Worm (Caenorhabditis elegans) whole organism, midembryonic: ENCODE measurements around the gene F47B10.4.

Experiments
- flt-1 ChIP-seq: fragments of 200-800 bp; sonication (Bioruptor generic); IDR thresholded peaks from 2 replicates; pipeline ENCODE4 v1.3.6; 2022; ENCODE audit warnings: missing genetic modification characterization, missing compliant biosample characterization
- ref-1 ChIP-seq: fragments of 200-800 bp; sonication (Bioruptor generic); conservative IDR thresholded peaks from 2 replicates; pipeline ENCODE4 v1.3.6; 2022; ENCODE audit warnings: missing genetic modification reagents, missing genetic modification characterization, missing compliant biosample characterization

DNA sequence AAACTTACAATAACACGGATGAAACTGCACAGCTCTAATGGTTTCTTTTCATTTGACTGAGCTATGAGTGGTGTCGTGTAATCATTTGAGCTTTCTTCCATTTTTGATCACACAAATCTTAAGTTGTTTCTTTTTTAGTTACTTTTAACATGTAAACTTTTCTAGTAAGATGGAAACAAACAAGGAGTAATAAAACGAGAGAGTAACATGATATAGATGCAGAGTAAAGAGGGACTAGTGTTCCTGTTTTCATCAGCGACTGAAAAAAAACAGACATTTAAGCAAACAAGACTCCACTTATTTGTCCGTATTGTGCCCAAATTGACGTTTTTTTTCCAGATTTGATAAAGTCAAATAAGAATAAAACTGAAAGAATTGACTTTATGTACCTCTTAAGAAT is 20.9 kb upstream of the F47B10.4 start, which contains the start of gene pgp-7:
- no peak for TF ChIP-seq ref-1 (GFP tag; lab: Robert Waterston, UW)
- no peak for TF ChIP-seq flt-1 (GFP tag; lab: Robert Waterston, UW)
